Fruit fly (Drosophila melanogaster) whole organism, adult: ENCODE measurements around the gene CG1789.

Source experiments
- CG11617 ChIP-seq: fragments of 200-800 bp; sonication (Bioruptor generic); optimal IDR thresholded peaks from 2 replicates; lab custom pipeline; 2017; ENCODE audit warnings: mild to moderate bottlenecking, missing biosample characterization, missing genetic modification reagents, missing genetic modification characterization
- CG12768 ChIP-seq: fragments of 200-800 bp; sonication (Bioruptor generic); optimal IDR thresholded peaks from 2 replicates; lab custom pipeline; 2017; ENCODE audit warnings: missing biosample characterization, missing genetic modification characterization, mild to moderate bottlenecking, moderate library complexity, missing genetic modification reagents
- CG14711 ChIP-seq: fragments of 200-800 bp; sonication (Bioruptor generic); optimal IDR thresholded peaks from 2 replicates; lab custom pipeline; 2018; ENCODE audit warnings: missing biosample characterization, mild to moderate bottlenecking, missing genetic modification characterization, moderate library complexity
- CG1620 ChIP-seq: fragments of 200-800 bp; sonication (Bioruptor generic); optimal IDR thresholded peaks from 2 replicates; lab custom pipeline; 2016; ENCODE audit warnings: missing biosample characterization, missing genetic modification characterization
- CG33017 ChIP-seq: fragments of 200-800 bp; sonication (Bioruptor generic); optimal IDR thresholded peaks from 2 replicates; lab custom pipeline; 2018; ENCODE audit warnings: missing biosample characterization, mild to moderate bottlenecking, missing genetic modification characterization, moderate library complexity
- CG5204 ChIP-seq: fragments of 200-800 bp; sonication (Bioruptor generic); optimal IDR thresholded peaks from 2 replicates; lab custom pipeline; 2016; ENCODE audit warnings: missing biosample characterization, missing genetic modification characterization
- CG7045 ChIP-seq: fragments of 200-800 bp; sonication (Bioruptor generic); optimal IDR thresholded peaks from 2 replicates; lab custom pipeline; 2017; ENCODE audit warnings: missing biosample characterization, mild to moderate bottlenecking, missing genetic modification characterization
- CG7101 ChIP-seq: fragments of 200-800 bp; sonication (Bioruptor generic); optimal IDR thresholded peaks from 2 replicates; lab custom pipeline; 2018; ENCODE audit warnings: missing biosample characterization, mild to moderate bottlenecking, missing genetic modification characterization, moderate library complexity
- Clk ChIP-seq: fragments of 200-800 bp; sonication (Bioruptor generic); optimal IDR thresholded peaks from 2 replicates; lab custom pipeline; 2017; ENCODE audit warnings: missing biosample characterization, missing genetic modification characterization
- Crg-1 ChIP-seq: fragments of 200-800 bp; sonication (Bioruptor generic); optimal IDR thresholded peaks from 2 replicates; lab custom pipeline; 2016; ENCODE audit warnings: missing biosample characterization, missing genetic modification characterization
- Hr96 ChIP-seq: fragments of 200-800 bp; sonication (Bioruptor generic); optimal IDR thresholded peaks from 2 replicates; lab custom pipeline; 2016; ENCODE audit warnings: missing biosample characterization, missing genetic modification characterization
- Mnt ChIP-seq: fragments of 200-800 bp; sonication (Bioruptor generic); optimal IDR thresholded peaks from 2 replicates; lab custom pipeline; 2016; ENCODE audit warnings: missing biosample characterization, mild to moderate bottlenecking, missing genetic modification characterization
- bab1 ChIP-seq: fragments of 200-800 bp; sonication (Bioruptor generic); optimal IDR thresholded peaks from 3 replicates; lab custom pipeline; 2019; ENCODE audit warnings: missing biosample characterization, mild to moderate bottlenecking, missing genetic modification characterization, moderate library complexity
- cic ChIP-seq: fragments of 200-800 bp; sonication (Bioruptor generic); optimal IDR thresholded peaks from 2 replicates; lab custom pipeline; 2017; ENCODE audit warnings: missing biosample characterization, mild to moderate bottlenecking, missing genetic modification characterization, moderate library complexity
- cnc ChIP-seq, 2 experiments: fragments of >200 bp; optimal IDR thresholded peaks; 2 replicates each; lab custom pipeline; 2017
- kay ChIP-seq: fragments of 200-800 bp; sonication (Bioruptor generic); peaks from one replicate; lab custom pipeline; 2016; ENCODE audit warnings: missing biosample characterization, missing genetic modification characterization, borderline replicate concordance
- ovo ChIP-seq: fragments of 200-800 bp; sonication (Bioruptor generic); optimal IDR thresholded peaks from 2 replicates; lab custom pipeline; 2016; ENCODE audit warnings: missing biosample characterization, missing genetic modification characterization
- pad ChIP-seq: fragments of 200-800 bp; sonication (Bioruptor generic); optimal IDR thresholded peaks from 3 replicates; lab custom pipeline; 2017; ENCODE audit warnings: missing biosample characterization, missing genetic modification characterization, mild to moderate bottlenecking, moderate library complexity, missing genetic modification reagents
- tj ChIP-seq: fragments of 200-800 bp; sonication (Bioruptor generic); optimal IDR thresholded peaks from 3 replicates; lab custom pipeline; 2017; ENCODE audit warnings: missing biosample characterization, mild to moderate bottlenecking, missing genetic modification characterization, moderate library complexity
- toe ChIP-seq: fragments of 200-800 bp; sonication (Bioruptor generic); optimal IDR thresholded peaks from 2 replicates; lab custom pipeline; 2016; ENCODE audit warnings: missing biosample characterization, missing genetic modification characterization

The CG1789 gene

dm6 chrX:8731464-8731863 is 11.1 kb downstream of the CG1789 start:
- no peak for TF ChIP-seq pad
- no peak for TF ChIP-seq CG7101

dm6 chrX:8732379-8732778 is 12.1 kb downstream of the CG1789 start:
- TF ChIP-seq Mnt (GFP tag; lab: Kevin White, UChicago) (no peak), ovo (GFP tag; lab: Kevin White, UChicago) (no peak), Hr96 (GFP tag; lab: Kevin White, UChicago) (no peak), toe (GFP tag; lab: Kevin White, UChicago) (no peak), Crg-1 (GFP tag; lab: Kevin White, UChicago) (no peak), tj (GFP tag; lab: Kevin White, UChicago) (no peak), CG7101 (no peak), CG1620 (no peak), CG5204 (GFP tag; lab: Kevin White, UChicago) (no peak), CG33017 (tag; lab: Kevin White, UChicago) (no peak), kay (GFP tag; lab: Kevin White, UChicago) (no peak), CG7045 (GFP tag; lab: Kevin White, UChicago) (no peak), pad (no peak), bab1 (GFP tag; lab: Kevin White, UChicago) (no peak), cnc (optimal IDR thresholded peaks at IDR 0.05; lab: Kevin White, UChicago) (no peak), CG12768 (GFP tag; lab: Kevin White, UChicago) (no peak), CG14711 (tag; lab: Kevin White, UChicago) (no peak), CG11617 (no peak), cic (GFP tag; lab: Kevin White, UChicago) (no peak)

- TF ChIP-seq CG7101, result no peak
- TF ChIP-seq Crg-1 (GFP tag; lab: Kevin White, UChicago), result no peak
- no peak for TF ChIP-seq CG1620
- no peak for TF ChIP-seq CG12768 (GFP tag; lab: Kevin White, UChicago)
- TF ChIP-seq Clk (GFP tag; lab: Kevin White, UChicago), result no peak
- TF ChIP-seq ovo (GFP tag; lab: Kevin White, UChicago), result no peak
- no peak for TF ChIP-seq toe (GFP tag; lab: Kevin White, UChicago)
- no peak for TF ChIP-seq CG14711 (tag; lab: Kevin White, UChicago)
- no peak for TF ChIP-seq kay (GFP tag; lab: Kevin White, UChicago)
- TF ChIP-seq bab1 (GFP tag; lab: Kevin White, UChicago), result no peak
- TF ChIP-seq tj (GFP tag; lab: Kevin White, UChicago), result no peak
Observed at dm6 chrX:8743456-8743965, 23.2 kb downstream of the CG1789 start.

dm6 chrX:8746933-8747332 is 26.6 kb downstream of the CG1789 start:
- TF ChIP-seq pad (no peak), CG12768 (GFP tag; lab: Kevin White, UChicago) (no peak), CG7101 (no peak), toe (GFP tag; lab: Kevin White, UChicago) (no peak), Hr96 (GFP tag; lab: Kevin White, UChicago) (no peak), CG1620 (no peak)

- TF ChIP-seq Clk (GFP tag; lab: Kevin White, UChicago) (no peak), cic (GFP tag; lab: Kevin White, UChicago) (no peak), cnc (optimal IDR thresholded peaks at IDR 0.05; lab: Kevin White, UChicago) (no peak), Crg-1 (GFP tag; lab: Kevin White, UChicago) (no peak)
Observed at dm6 chrX:8747627-8748026, 27.3 kb downstream of the CG1789 start.

- TF ChIP-seq kay (GFP tag; lab: Kevin White, UChicago) (no peak), CG33017 (tag; lab: Kevin White, UChicago) (no peak), Clk (GFP tag; lab: Kevin White, UChicago) (no peak), cnc (optimal IDR thresholded peaks at IDR 0.05; lab: Kevin White, UChicago) (no peak), Hr96 (GFP tag; lab: Kevin White, UChicago) (no peak), toe (GFP tag; lab: Kevin White, UChicago) (no peak), Mnt (GFP tag; lab: Kevin White, UChicago) (no peak), CG11617 (no peak), tj (GFP tag; lab: Kevin White, UChicago) (no peak), CG5204 (GFP tag; lab: Kevin White, UChicago) (no peak), ovo (GFP tag; lab: Kevin White, UChicago) (no peak), bab1 (GFP tag; lab: Kevin White, UChicago) (no peak), Crg-1 (GFP tag; lab: Kevin White, UChicago) (no peak), pad (no peak), CG7101 (no peak), CG14711 (tag; lab: Kevin White, UChicago) (no peak), CG1620 (no peak)
Observed at dm6 chrX:8753703-8754102, 33.4 kb downstream of the CG1789 start.

dm6 chrX:8755352-8755751 is 35.0 kb downstream of the CG1789 start:
- TF ChIP-seq bab1 (GFP tag; lab: Kevin White, UChicago), result no peak
- TF ChIP-seq CG7101, result no peak
- TF ChIP-seq Mnt (GFP tag; lab: Kevin White, UChicago), result no peak
- TF ChIP-seq cnc (optimal IDR thresholded peaks at IDR 0.05; lab: Kevin White, UChicago), result no peak
- no peak for TF ChIP-seq Crg-1 (GFP tag; lab: Kevin White, UChicago)
- TF ChIP-seq CG12768 (GFP tag; lab: Kevin White, UChicago), result no peak
- no peak for TF ChIP-seq kay (GFP tag; lab: Kevin White, UChicago)
- no peak for TF ChIP-seq CG14711 (tag; lab: Kevin White, UChicago)
- no peak for TF ChIP-seq CG5204 (GFP tag; lab: Kevin White, UChicago)
- no peak for TF ChIP-seq Hr96 (GFP tag; lab: Kevin White, UChicago)
- no peak for TF ChIP-seq CG7045 (GFP tag; lab: Kevin White, UChicago)
- no peak for TF ChIP-seq CG11617
- no peak for TF ChIP-seq CG1620
- TF ChIP-seq CG33017 (tag; lab: Kevin White, UChicago), result no peak
- no peak for TF ChIP-seq ovo (GFP tag; lab: Kevin White, UChicago)
- no peak for TF ChIP-seq toe (GFP tag; lab: Kevin White, UChicago)
- no peak for TF ChIP-seq pad
- no peak for TF ChIP-seq Clk (GFP tag; lab: Kevin White, UChicago)
